Worm (Caenorhabditis elegans): Measurements from ENCODE around the gene col-143.

ce11 chrV:6811863-6812262 lies 23.6 kb upstream of the col-143 start:
- TF ChIP-seq zfp-2 (tag; optimal IDR thresholded peaks at IDR 0.05) (no peak), fos-1 (tag; optimal IDR thresholded peaks at IDR 0.05) (no peak), unc-39 (tag; optimal IDR thresholded peaks at IDR 0.05) (no peak), lir-3 (tag; optimal IDR thresholded peaks at IDR 0.05) (no peak), snpc-4 (tag; optimal IDR thresholded peaks at IDR 0.05) (no peak), Y48G9A.11 (GFP tag; IDR thresholded peaks at IDR 0.05) (no peak), zfp-3 (GFP tag; conservative IDR thresholded peaks at IDR 0.05) (no peak), ztf-7 (tag; optimal IDR thresholded peaks at IDR 0.05) (no peak), ceh-32 (tag; optimal IDR thresholded peaks at IDR 0.05; ENCODE audit: poor library complexity) (no peak), unc-62 (GFP tag; optimal IDR thresholded peaks at IDR 0.05 in 1 of 2) (peak in 1 of 2 experiments; percentile 40), unc-62 (tag; optimal IDR thresholded peaks at IDR 0.05) (no peak), nhr-237 (tag; optimal IDR thresholded peaks at IDR 0.05) (no peak), cey-2 (tag; optimal IDR thresholded peaks at IDR 0.05; ENCODE audit: borderline replicate concordance, insufficient read depth) (no peak)
